Fruit fly (Drosophila melanogaster) ovary, adult (tissue): Measurements from ENCODE around the gene Desi.

Experiments
- CG17801 ChIP-seq: fragments of 200-800 bp; optimal IDR thresholded peaks from 2 replicates; lab custom pipeline; 2019; ENCODE audit warnings: missing biosample characterization, mild to moderate bottlenecking, missing genetic modification characterization, moderate library complexity; ENCODE audit not compliant: partially characterized antibody

Desi gene

DNA sequence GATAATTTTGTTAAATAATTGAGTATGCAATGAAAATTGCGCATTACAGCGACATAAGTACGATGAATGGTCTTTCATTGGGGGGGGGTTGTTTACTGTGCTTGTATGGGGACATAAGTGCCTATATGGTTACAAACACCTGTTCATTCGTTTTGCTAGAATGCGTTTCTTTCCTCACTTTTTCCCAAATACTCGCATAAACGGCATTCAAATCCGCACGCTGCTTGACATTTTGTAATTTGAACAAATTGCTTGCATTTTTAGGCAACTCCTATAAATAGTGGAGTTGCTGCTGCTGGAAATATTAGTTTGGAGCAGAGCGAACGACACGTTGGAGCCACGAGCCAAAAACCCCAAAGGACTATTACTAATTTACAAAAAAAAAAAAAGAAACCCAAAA is at the start of gene Desi:
Gene Desi (plus strand): TSS at position 301 of the 400 bp plus-strand sequence.
- no peak for TF ChIP-seq CG17801 (GFP tag; lab: Kevin White, UChicago)

DNA sequence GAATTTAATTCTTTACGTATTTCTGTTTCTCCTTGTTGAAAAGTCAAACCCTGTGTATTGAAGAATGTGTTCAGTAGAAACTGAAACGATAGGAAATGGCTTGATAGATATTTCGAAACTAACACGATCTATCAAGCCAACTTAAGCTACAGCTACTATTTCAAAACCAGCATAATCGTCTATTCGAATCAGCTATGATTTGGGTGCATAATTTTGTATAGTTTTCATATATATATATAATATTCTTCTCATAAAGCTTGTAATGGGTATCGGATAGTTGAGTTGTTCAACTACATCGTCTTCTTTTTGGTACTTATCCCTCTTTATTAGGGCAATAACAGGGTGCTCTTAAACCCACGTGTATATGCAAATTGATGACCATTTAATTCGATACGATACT is 43.5 kb upstream of the Desi start, which contains the start of gene tomboy20:
Gene tomboy20 (minus strand): TSS at position 101 of the 400 bp plus-strand sequence.
- TF ChIP-seq CG17801 (GFP tag; lab: Kevin White, UChicago): no peak

DNA sequence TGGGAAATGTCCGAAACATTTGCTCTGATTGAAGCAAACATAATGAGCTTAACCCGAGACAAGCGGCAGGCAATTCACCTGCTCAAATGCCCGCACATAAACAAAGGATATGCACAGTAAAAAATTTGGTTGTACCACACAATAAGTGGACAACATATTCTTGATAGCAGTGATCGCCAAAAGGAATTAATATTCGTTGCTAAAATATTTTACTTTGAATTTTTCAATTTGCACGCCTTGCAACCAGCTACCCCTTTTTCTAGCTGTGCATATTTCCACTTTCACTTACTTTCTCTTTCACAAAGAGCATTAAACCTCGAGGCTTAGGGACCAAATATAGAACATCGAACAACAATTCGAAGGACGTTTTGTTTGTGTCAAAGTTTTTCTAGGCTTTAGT is 31.7 kb upstream of the Desi start:
- no peak for TF ChIP-seq CG17801 (GFP tag; lab: Kevin White, UChicago)

DNA sequence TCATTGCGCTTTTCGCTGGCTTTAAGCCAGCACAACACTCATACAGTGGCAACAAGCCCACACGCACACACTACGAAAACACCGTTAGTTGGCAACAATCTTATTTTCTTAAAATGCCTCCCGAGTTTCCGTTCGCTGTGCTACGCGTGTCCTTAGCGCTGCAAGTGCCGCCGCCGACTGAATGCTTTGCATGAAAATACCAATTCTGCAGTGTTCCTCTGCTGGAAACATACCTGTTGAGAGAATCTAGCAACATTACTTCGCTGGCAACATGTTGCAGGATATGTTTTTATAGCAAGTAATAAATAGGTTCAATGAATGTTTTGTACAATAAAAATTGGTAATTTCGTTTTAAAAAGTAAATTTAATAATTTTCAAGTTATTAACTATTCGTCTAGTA is 28.3 kb upstream of the Desi start, which contains the start of gene TkR86C:
Gene TkR86C (minus strand): TSS at position 168 of the 400 bp plus-strand sequence.
- no peak for TF ChIP-seq CG17801 (GFP tag; lab: Kevin White, UChicago)

DNA sequence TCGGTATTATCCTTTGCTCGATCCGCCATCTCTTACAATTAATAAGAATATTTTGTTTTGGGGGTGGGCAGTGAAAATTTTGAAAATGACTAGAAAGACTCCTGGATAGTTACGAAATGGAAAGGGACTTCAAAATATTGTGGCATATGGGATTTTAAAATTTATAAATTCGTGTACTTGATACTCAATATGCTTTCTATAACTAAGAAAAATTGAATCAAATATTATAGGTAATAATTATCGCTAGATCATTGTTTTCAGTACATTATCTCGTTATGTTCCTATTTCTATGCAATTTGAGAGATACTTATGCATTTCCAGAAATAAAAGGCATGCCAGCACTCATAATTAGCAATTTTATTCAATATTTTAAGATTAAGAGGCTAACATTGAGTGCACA is 23.8 kb upstream of the Desi start, which contains the start of gene CG14691:
Gene CG14691 (minus strand): TSS at position 101 of the 400 bp plus-strand sequence.
- TF ChIP-seq CG17801 (GFP tag; lab: Kevin White, UChicago): no peak

DNA sequence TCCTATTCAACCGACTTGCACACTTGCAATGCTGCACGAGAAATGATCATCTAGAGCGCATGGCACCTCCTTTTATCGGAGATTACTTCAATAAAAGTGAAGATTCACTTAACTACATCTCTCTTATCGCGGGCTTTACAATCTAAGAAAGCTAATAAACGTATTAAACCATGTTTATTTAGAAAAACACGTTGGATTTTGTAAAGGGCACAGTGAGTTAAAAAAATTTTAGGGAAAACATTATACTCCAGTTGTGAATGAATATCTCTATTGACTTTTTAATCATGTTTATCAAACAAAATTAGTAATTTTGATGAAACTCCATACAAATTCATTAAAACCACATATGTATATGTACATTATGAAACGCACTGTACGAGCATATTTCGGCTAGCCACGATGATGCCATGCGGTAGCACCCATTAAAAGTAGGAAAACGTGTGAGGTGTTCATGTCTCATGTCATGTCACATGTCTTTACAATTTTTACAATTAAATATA is 20.0 kb upstream of the Desi start, which contains the start of gene CG31272:
Gene CG31272 (minus strand): TSS at position 51 of the 500 bp plus-strand sequence.
- no peak for TF ChIP-seq CG17801 (GFP tag; lab: Kevin White, UChicago)

DNA sequence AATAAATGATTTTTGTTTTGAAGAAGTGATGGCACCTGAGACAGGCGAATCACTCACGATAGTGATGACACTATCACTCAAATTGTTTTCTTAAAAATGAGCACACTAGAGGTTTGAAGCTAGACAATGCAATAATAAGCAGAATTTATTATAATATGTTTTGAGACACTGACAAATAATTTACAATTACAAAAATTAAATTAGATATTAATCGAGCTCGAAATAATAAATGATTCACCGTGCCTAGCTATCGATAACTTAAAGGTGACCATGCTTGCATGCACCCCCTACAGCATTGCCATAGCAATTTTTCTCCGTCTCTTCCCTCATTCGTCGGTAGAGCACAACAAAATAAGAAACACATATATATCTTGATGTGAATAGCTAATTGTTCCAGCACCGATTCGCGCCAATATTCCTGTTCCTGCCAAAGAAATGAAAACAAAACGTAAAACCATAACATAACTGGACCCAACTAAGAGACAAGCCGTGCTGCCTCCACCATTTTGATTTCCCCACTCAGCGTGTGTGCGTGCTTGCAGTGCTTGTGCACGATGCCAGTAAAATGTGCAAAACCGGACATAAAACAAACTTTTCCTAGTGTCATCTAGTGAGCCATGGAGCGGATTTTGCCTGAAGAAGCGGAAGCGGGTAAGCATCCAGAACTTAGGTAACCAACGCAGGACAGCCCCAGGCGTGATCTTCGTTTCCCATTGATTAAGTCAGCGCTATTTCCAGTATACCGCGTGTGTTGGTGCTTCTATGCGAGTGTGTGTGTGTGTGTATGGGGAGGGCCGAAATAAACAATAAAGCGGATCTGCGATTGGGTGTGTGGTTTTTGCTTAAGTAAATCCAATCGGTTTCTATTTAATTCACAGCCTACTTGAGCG is 18.2 kb upstream of the Desi start, which contains the start of the genes MED7 and Cap-H2:
Gene MED7 (minus strand): TSS at position 67 of the 890 bp plus-strand sequence.
Gene Cap-H2 (plus strand): TSS at position 345 of the 890 bp plus-strand sequence.
- peak; percentile 63 for TF ChIP-seq CG17801 (GFP tag; lab: Kevin White, UChicago)

DNA sequence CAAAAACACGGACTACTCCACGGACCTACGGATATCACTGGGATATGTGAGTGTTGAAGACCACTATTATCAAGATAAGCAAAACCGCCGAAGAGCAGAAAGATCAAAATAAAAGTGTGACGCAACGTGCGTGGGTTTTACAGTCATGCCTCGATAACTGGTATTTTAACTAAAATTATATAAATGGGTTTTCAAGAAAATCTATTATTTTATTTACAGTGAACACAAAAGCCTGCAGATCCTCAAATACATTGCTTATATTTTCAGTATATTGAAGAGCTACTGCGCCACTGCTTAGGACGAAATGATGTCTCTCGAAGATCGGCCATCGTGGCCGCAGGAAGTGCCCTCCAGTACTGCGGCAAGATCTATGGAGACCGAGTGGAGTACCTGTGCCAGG is 17.4 kb upstream of the Desi start:
- peak; percentile 4 for TF ChIP-seq CG17801 (GFP tag; lab: Kevin White, UChicago)

DNA sequence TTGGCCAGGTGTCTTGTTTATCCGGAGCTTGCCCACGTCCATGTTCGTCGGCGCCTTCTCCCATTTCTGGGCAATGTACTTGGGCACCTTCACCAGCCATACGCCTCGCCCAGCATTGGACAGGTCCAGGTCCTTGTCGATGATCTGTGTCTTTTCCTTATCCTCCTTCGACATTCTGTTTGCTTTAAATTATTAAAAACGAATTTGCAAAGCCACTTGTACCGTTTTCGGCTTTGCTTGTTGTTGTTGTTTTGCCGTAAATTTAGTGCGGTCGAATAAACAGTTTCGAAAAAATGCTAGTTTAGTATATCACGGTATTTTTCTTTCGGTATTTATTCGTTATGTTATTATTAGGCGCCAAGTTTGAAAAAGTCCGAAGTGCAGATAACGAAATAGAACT is 11.8 kb upstream of the Desi start, which contains the start of gene TfIIFbeta:
Gene TfIIFbeta (minus strand): TSS at position 279 of the 400 bp plus-strand sequence.
- no peak for TF ChIP-seq CG17801 (GFP tag; lab: Kevin White, UChicago)

DNA sequence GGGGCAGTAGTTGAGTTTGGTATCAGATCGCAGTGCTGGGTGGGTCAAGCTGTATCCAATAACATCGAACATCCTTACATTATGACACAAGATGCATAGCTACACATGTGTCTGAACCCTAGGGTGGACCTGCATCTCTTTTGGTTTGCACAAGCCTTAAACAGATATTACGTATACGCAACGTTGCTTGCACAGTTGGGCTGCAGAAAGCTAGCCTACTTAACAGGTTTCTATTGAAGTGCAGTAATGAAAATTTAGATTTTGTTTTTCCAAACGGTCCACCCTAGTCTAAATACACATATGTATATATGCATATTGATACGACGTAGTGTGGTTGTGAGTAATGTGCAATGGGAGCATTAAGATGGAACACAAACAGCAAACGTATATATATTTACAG is 4.1 kb upstream of the Desi start:
- TF ChIP-seq CG17801 (GFP tag; lab: Kevin White, UChicago): no peak

DNA sequence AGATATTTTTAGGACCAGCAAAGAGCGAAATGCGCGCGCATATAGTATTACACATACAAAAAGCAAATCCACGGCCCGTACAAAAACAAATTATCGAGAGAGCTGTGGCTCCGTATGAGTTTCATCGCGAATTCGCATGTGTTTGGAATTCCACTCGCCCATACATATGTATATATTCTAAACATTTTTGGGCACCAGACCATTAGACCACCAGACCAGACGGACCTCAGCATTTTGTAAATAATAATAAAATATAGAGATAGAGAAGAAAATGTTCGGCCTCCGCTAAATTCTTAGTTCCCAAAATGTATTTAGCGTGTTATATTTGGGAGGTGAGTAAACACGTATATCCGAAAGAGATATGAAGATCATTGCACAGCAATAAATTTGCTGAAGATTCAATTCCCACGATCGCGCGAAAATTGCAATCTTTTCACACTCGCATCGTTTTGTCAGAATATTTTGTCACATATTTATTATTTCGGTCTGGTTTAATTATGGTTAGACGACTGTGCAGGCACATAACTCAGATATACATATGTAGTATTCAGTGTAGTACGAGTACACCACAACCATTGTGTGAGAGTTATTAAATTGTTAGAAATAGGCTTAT is 3.2 kb upstream of the Desi start:
- TF ChIP-seq CG17801 (GFP tag; lab: Kevin White, UChicago): no peak

DNA sequence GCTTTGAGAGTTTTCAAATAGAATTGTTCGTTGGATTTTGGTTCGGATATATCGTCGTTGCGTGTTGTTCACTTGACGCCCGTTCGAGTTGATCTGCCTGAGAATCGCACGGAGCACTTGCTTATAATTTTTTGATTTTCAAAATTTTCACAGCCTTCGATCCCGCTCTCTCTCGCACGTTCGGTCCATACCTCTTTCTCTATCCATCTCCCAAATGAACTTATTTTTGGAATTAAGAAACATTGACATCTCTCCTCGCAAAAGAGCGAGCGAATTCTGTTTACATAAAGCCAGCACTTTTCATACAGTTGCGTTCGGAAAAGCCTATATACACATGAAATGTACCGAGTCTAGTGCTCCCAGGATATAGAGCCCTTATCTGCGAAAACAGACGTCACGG is 2.1 kb upstream of the Desi start, which contains the start of the genes CG45076, CG45078 and fau:
Gene CG45076 (minus strand): TSS at position 101 of the 400 bp plus-strand sequence.
Gene CG45078 (minus strand): TSS at position 101 of the 400 bp plus-strand sequence.
Gene fau (minus strand): TSS at position 101 of the 400 bp plus-strand sequence.
- no peak for TF ChIP-seq CG17801 (GFP tag; lab: Kevin White, UChicago)

DNA sequence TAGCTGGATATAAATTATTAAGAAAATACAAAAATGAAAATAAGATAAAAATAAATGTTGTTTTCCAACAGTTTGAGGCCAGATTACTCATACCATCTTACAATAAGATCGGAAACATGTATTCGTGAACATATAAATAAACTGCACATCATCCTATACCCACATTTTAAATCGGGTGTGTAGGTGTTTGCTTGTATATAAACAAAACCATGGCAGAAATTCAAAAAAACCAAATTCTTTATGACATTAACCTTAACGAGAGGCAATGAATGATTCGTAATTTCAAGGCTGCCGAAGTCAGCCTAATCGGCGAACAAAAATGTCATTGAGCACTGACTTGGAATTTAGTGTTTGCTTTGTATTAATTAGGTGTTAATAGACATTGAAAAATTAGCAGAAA is 1.2 kb upstream of the Desi start:
- TF ChIP-seq CG17801 (GFP tag; lab: Kevin White, UChicago): no peak

DNA sequence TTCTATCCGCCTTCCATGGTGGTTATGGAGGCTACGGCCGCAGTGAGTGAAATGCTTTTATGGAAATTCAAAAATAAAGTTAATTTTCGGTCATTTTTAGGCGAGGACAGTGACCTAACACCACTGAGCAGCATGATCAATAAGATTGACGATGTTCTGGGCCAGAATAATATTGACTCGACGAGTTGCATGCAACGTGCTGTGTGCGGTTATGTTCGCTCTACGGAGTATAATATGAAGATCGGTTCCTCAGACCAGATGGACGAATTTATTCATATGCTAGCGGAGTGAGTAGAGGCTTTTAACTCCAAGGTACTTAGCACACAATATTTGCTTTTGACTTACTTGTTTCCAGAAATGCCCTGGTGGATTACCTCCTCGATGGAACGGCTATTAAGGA is 792 bp downstream of the Desi start:
- no peak for TF ChIP-seq CG17801 (GFP tag; lab: Kevin White, UChicago)

DNA sequence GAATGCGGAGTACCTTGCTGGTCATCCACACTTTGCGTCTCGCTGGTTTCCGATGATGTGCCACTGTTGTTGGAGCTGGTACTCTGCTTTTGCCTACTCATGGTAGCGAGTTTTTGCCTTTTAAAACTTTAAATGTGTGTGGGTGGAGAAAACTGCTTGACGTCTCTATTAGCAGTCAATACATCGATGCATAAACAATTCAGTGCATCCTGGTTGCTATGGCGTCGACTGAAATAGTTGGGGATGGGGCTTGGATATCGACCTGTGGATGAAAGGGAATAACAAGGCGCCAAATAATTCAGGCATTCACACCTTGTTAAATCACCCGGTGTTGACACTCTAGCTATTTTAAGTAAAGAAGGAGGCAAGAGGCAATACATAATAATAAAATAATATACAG is 2.8 kb downstream of the Desi start, which contains the start of gene CG42633:
Gene CG42633 (minus strand): TSS at position 101 of the 400 bp plus-strand sequence.
- TF ChIP-seq CG17801 (GFP tag; lab: Kevin White, UChicago): no peak
